Worm (Caenorhabditis elegans) whole organism, young adult: ENCODE data around the gene spe-45.

Experiments used
- B0261.1 ChIP-seq: sonication (generic microtip); optimal IDR thresholded peaks from 2 replicates; lab custom pipeline; 2016; ENCODE audit warnings: mild to moderate bottlenecking, missing genetic modification characterization, moderate library complexity, missing compliant biosample characterization
- B0336.3 ChIP-seq: fragments of 200-800 bp; sonication (Bioruptor generic); IDR thresholded peaks from 2 replicates; pipeline ENCODE4 v1.3.6; 2022; ENCODE audit warnings: missing genetic modification characterization, missing compliant biosample characterization
- D2030.7 ChIP-seq: fragments of 200-800 bp; sonication (Bioruptor generic); IDR thresholded peaks from 2 replicates; pipeline ENCODE4 v1.3.6; 2022; ENCODE audit warnings: missing genetic modification reagents, missing genetic modification characterization, missing compliant biosample characterization
- F10E7.11 ChIP-seq: sonication (generic microtip); optimal IDR thresholded peaks from 2 replicates; lab custom pipeline; 2017; ENCODE audit warnings: mild to moderate bottlenecking, missing genetic modification characterization, moderate library complexity, missing compliant biosample characterization
- F22D6.2 ChIP-seq: sonication (generic microtip); optimal IDR thresholded peaks from 2 replicates; lab custom pipeline; 2016; ENCODE audit warnings: mild to moderate bottlenecking, missing genetic modification characterization, missing compliant biosample characterization
- F49E8.2 ChIP-seq: sonication (generic microtip); optimal IDR thresholded peaks from 3 replicates; lab custom pipeline; 2017; ENCODE audit warnings: missing genetic modification characterization, mild to moderate bottlenecking, missing compliant biosample characterization, antibody characterized with exemption, moderate library complexity; ENCODE audit not compliant: insufficient read depth
- F57C9.4 ChIP-seq: sonication (generic microtip); optimal IDR thresholded peaks from 2 replicates; lab custom pipeline; 2017; ENCODE audit warnings: mild to moderate bottlenecking, missing genetic modification characterization, missing compliant biosample characterization
- Y53G8AR.9 ChIP-seq: fragments of 200-800 bp; sonication (Bioruptor generic); conservative IDR thresholded peaks from 2 replicates; pipeline ENCODE4 v1.3.6; 2022; ENCODE audit warnings: missing genetic modification reagents, missing genetic modification characterization, missing compliant biosample characterization
- Y67H2A.10 ChIP-seq: fragments of 200-800 bp; sonication (Bioruptor generic); conservative IDR thresholded peaks from 2 replicates; pipeline ENCODE4 v1.3.6; 2022; ENCODE audit warnings: missing genetic modification reagents, missing genetic modification characterization, missing compliant biosample characterization
- akir-1 ChIP-seq: fragments of 200-800 bp; sonication (Bioruptor generic); optimal IDR thresholded peaks from 2 replicates; lab custom pipeline; 2018; ENCODE audit warnings: mild to moderate bottlenecking, missing genetic modification characterization, moderate library complexity, missing compliant biosample characterization
- ama-1 ChIP-seq, 3 experiments: fragments of 150-350 bp in 1 of 3; sonication (generic microtip) in 2 of 3; optimal IDR thresholded peaks; 2 replicates each; lab custom pipeline; 2014 to 2018; ENCODE audit warnings: missing biosample characterization in 2 of 3, missing genetic modification characterization in 2 of 3, missing genetic modification reagents in 2 of 3
- aptf-2 ChIP-seq: fragments of 200-800 bp; sonication (Bioruptor generic); conservative IDR thresholded peaks from 2 replicates; pipeline ENCODE4 v1.3.6; 2022; ENCODE audit warnings: missing genetic modification reagents, missing genetic modification characterization, missing compliant biosample characterization
- aptf-3 ChIP-seq: fragments of 200-800 bp; sonication (Bioruptor generic); IDR thresholded peaks from 2 replicates; pipeline ENCODE4 v1.3.6; 2022; ENCODE audit warnings: missing genetic modification characterization, missing compliant biosample characterization
- athp-1 ChIP-seq: sonication (generic microtip); optimal IDR thresholded peaks from 2 replicates; lab custom pipeline; 2017; ENCODE audit warnings: mild to moderate bottlenecking, missing genetic modification characterization, missing compliant biosample characterization
- attf-6 ChIP-seq: fragments of 200-800 bp; sonication (Bioruptor generic); IDR thresholded peaks from 2 replicates; pipeline ENCODE4 v1.3.6; 2022; ENCODE audit warnings: missing genetic modification reagents, missing genetic modification characterization, missing compliant biosample characterization
- bed-1 ChIP-seq: fragments of 200-800 bp; sonication (Bioruptor generic); IDR thresholded peaks from 2 replicates; pipeline ENCODE4 v1.3.6; 2022; ENCODE audit warnings: missing genetic modification reagents, missing genetic modification characterization, missing compliant biosample characterization
- egrh-3 ChIP-seq: fragments of 200-800 bp; sonication (Bioruptor generic); IDR thresholded peaks from 2 replicates; pipeline ENCODE4 v1.3.6; 2022; ENCODE audit warnings: missing genetic modification reagents, missing genetic modification characterization, missing compliant biosample characterization
- ekl-4 ChIP-seq: fragments of 200-800 bp; sonication (Bioruptor generic); IDR thresholded peaks from 2 replicates; pipeline ENCODE4 v1.3.6; 2022; ENCODE audit warnings: missing genetic modification reagents, missing genetic modification characterization, missing compliant biosample characterization
- hlh-12 ChIP-seq: sonication (generic microtip); optimal IDR thresholded peaks from 2 replicates; lab custom pipeline; 2016; ENCODE audit warnings: missing genetic modification characterization, missing compliant biosample characterization
- hlh-26 ChIP-seq: fragments of 200-800 bp; sonication (Bioruptor generic); conservative IDR thresholded peaks from 2 replicates; pipeline ENCODE4 v1.3.6; 2022; ENCODE audit warnings: missing genetic modification reagents, missing genetic modification characterization, missing compliant biosample characterization
- hmg-20 ChIP-seq: fragments of 200-800 bp; sonication (Bioruptor generic); IDR thresholded peaks from 2 replicates; pipeline ENCODE4 v1.3.6; 2022; ENCODE audit warnings: missing genetic modification reagents, missing genetic modification characterization, missing compliant biosample characterization
- lin-35 ChIP-seq, 3 experiments: fragments of 150-350 bp in 2 of 3; sonication (generic microtip) in 1 of 3; optimal IDR thresholded peaks; 2 replicates each; lab custom pipeline; 2014 to 2018; ENCODE audit warnings: missing biosample characterization in 3 of 3, missing genetic modification characterization in 3 of 3, missing genetic modification reagents in 3 of 3
- nfya-1 ChIP-seq: sonication (generic microtip); optimal IDR thresholded peaks from 2 replicates; lab custom pipeline; 2017; ENCODE audit warnings: antibody characterized with exemption, missing compliant biosample characterization, missing genetic modification characterization, borderline replicate concordance; ENCODE audit not compliant: insufficient read depth
- nfyb-1 ChIP-seq: fragments of 200-800 bp; sonication (Bioruptor generic); IDR thresholded peaks from 2 replicates; pipeline ENCODE4 v1.3.6; 2022; ENCODE audit warnings: missing genetic modification reagents, missing genetic modification characterization, missing compliant biosample characterization
- nhr-80 ChIP-seq: sonication (generic microtip); optimal IDR thresholded peaks from 2 replicates; lab custom pipeline; 2016; ENCODE audit warnings: missing genetic modification characterization, missing compliant biosample characterization
- pha-4 ChIP-seq: fragments of 150-350 bp; sonication (generic microtip); optimal IDR thresholded peaks from 2 replicates; lab custom pipeline; 2014; ENCODE audit warnings: missing biosample characterization, missing genetic modification reagents, missing genetic modification characterization
- rcor-1 ChIP-seq: fragments of 200-800 bp; sonication (Bioruptor generic); IDR thresholded peaks from 2 replicates; pipeline ENCODE4 v1.3.6; 2022; ENCODE audit warnings: missing genetic modification reagents, missing genetic modification characterization, missing compliant biosample characterization
- rec-8 ChIP-seq, 2 experiments: sonication (generic microtip); optimal IDR thresholded peaks; 2 replicates each; lab custom pipeline; 2016; ENCODE audit warnings: mild to moderate bottlenecking in 2 of 2, missing genetic modification characterization in 2 of 2, missing genetic modification reagents in 2 of 2, missing genotype in 2 of 2, missing biosample characterization in 1 of 2, missing compliant biosample characterization in 1 of 2, moderate library complexity in 1 of 2
- repo-1 ChIP-seq: sonication (generic microtip); optimal IDR thresholded peaks from 2 replicates; lab custom pipeline; 2017; ENCODE audit warnings: mild to moderate bottlenecking, missing genetic modification characterization, missing compliant biosample characterization
- sea-2 ChIP-seq: fragments of 200-800 bp; sonication (Bioruptor generic); IDR thresholded peaks from 2 replicates; pipeline ENCODE4 v1.3.6; 2022; ENCODE audit warnings: missing genetic modification characterization, missing compliant biosample characterization
- snpc-4 ChIP-seq, 5 experiments: fragments of 150-350 bp in 1 of 5; sonication (generic microtip) in 4 of 5; optimal IDR thresholded peaks; 2 replicates each; lab custom pipeline; 2014 to 2018; ENCODE audit warnings: missing genetic modification characterization in 5 of 5, missing biosample characterization in 3 of 5, antibody characterized with exemption in 2 of 5, mild to moderate bottlenecking in 2 of 5, missing compliant biosample characterization in 2 of 5, missing genotype in 2 of 5, moderate library complexity in 2 of 5, missing genetic modification reagents in 1 of 5
- zfh-2 ChIP-seq: fragments of 200-800 bp; sonication (Bioruptor generic); conservative IDR thresholded peaks from 2 replicates; pipeline ENCODE4 v1.3.6; 2022; ENCODE audit warnings: missing genetic modification reagents, missing genetic modification characterization, missing compliant biosample characterization
- ztf-26 ChIP-seq: sonication (generic microtip); optimal IDR thresholded peaks from 2 replicates; lab custom pipeline; 2017; ENCODE audit warnings: missing genetic modification characterization, missing compliant biosample characterization

Gene spe-45

DNA sequence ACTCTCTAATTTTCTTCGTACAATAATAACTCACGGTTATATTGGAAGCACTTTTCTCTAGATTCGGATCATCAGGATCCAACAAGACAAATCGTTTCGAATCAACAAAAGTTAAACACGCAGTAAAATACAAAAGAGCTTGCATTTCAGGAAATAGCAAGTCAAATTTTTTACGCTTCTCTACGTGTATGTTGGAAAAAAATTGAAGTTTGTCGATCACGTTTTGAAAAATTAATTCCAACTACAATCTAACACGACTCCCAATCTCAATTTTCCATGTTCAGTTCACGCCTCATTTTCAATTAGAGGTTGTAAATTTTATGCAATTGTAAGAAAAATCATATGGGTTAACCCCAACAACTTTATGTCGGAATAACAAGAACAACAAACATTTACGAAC lies at the start of gene spe-45 (continued):
- TF ChIP-seq rcor-1 (GFP tag; lab: Robert Waterston, UW) (peak; percentile 32; the same call in 1 of the 2 replicates), athp-1 (tag; lab: Kevin White, UChicago) (peak; percentile 64), F49E8.2 (tag; lab: Kevin White, UChicago) (peak; percentile 71)

DNA sequence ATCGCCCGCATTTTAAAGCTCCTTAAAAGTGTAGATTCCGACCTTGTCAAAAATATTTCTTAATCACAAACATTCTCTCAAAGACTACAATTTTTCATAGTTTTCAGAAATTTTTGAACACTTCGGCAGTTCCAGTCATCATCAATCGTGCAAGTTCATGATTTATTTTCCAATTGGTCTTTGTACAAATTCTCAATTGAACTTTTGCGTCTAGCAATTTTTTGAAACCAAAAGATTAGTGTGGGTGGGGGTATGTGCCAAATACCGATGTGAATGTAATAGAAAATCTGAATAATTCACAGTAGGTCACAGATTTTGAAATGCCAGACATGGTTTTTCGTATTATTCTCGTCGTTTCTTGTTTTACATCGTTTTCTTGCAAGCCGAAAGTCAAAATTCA lies 48.5 kb upstream of the spe-45 start, which contains the start of gene clec-185:
Gene clec-185, plus strand, starts transcription at position 301 of the 400 bp plus-strand sequence.
- TF ChIP-seq bed-1 (GFP tag; lab: Robert Waterston, UW), result no peak
- no peak for TF ChIP-seq B0336.3 (GFP tag; lab: Robert Waterston, UW)
- TF ChIP-seq F57C9.4 (tag; lab: Kevin White, UChicago), result no peak
- TF ChIP-seq ekl-4 (GFP tag; lab: Robert Waterston, UW), result no peak
- TF ChIP-seq hlh-26 (GFP tag; lab: Robert Waterston, UW), result no peak
- TF ChIP-seq ama-1 (optimal IDR thresholded peaks at IDR 0.05; lab: Kevin White, UChicago), result no peak
- no peak for TF ChIP-seq ama-1 (GFP tag; optimal IDR thresholded peaks at IDR 0.05; lab: Kevin White, UChicago)
- no peak for TF ChIP-seq hlh-12
- no peak for TF ChIP-seq sea-2 (GFP tag; lab: Robert Waterston, UW)
- TF ChIP-seq nfyb-1 (GFP tag; lab: Robert Waterston, UW), result no peak
- TF ChIP-seq repo-1 (tag; lab: Kevin White, UChicago), result no peak
- no peak for TF ChIP-seq rec-8 (tag; optimal IDR thresholded peaks at IDR 0.05; lab: Kevin White, UChicago)
- no peak for TF ChIP-seq F10E7.11 (tag; lab: Kevin White, UChicago)
- no peak for TF ChIP-seq B0261.1 (tag; lab: Kevin White, UChicago)

DNA sequence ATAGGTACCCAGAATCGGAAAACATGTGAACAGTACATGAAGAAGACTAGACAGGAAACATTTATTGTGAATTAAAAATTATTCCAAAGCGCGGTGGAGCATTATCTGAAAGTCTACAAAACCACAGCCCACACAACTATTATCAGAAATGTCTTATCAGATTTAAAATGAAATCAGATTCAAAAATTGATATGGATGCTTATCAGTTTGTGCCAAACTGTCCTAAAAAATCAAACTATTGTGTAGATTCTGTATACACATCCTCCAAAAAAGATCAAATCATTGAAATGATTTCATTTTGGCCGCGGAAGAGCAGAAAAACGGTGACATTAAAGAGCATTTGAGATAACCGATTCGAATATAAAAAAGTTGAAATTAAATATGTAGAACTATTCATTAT lies 45.5 kb upstream of the spe-45 start, which contains the start of gene irg-4:
Gene irg-4, plus strand, starts transcription at position 392 of the 400 bp plus-strand sequence.
- TF ChIP-seq nhr-80 (tag; lab: Kevin White, UChicago), result peak; percentile 74
- TF ChIP-seq zfh-2 (GFP tag; lab: Robert Waterston, UW), result no peak

DNA sequence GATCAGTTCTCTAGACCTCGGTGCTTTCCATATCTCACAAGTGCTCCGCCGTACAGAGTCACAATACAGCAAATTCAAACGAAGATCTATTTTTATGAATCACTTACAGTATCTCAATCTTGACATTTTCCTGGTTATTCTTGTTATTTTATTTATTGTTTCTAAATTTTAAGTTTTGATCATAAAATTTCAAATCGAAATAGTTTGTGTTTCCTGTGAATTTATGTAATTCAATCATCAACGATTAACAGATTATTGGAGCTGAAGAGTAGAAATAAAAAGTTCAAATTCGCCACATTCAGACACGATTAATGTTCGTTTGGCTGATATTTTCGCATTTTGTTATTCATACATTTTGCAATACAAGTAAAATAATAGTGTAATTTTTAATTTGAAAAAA lies 42.4 kb upstream of the spe-45 start, which contains the start of gene clec-184:
Gene clec-184, plus strand, starts transcription at position 301 of the 400 bp plus-strand sequence.
- TF ChIP-seq aptf-3 (GFP tag; lab: Robert Waterston, UW), result no peak

DNA sequence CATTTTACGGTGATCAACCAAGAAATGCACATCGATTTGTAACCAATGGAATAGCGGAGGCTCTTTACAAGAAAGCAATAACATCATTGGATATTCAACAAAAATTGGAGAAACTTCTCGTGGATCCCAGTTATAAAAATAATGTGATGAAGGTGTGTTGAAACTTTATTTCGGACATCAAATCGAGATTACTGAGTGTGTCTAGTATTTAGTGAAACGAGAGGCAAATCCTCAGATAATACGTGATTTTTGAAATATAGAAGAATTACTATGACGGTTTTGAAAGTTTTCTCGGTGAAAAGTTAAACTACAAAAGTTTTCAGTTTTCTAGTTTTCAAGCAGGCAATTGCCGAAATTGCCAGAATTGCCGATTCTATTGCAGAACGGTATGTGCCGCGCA lies 41.9 kb upstream of the spe-45 start:
- TF ChIP-seq ekl-4 (GFP tag; lab: Robert Waterston, UW) (no peak), ztf-26 (tag; lab: Kevin White, UChicago) (no peak), snpc-4 (GFP tag; optimal IDR thresholded peaks at IDR 0.05; lab: Kevin White, UChicago) (no peak), snpc-4 (tag; optimal IDR thresholded peaks at IDR 0.05; lab: Kevin White, UChicago) (no peak), B0336.3 (GFP tag; lab: Robert Waterston, UW) (no peak), akir-1 (no peak), attf-6 (GFP tag; lab: Robert Waterston, UW) (no peak), lin-35 (GFP tag; optimal IDR thresholded peaks at IDR 0.05; lab: Kevin White, UChicago) (no peak), Y67H2A.10 (GFP tag; lab: Robert Waterston, UW) (no peak)

DNA sequence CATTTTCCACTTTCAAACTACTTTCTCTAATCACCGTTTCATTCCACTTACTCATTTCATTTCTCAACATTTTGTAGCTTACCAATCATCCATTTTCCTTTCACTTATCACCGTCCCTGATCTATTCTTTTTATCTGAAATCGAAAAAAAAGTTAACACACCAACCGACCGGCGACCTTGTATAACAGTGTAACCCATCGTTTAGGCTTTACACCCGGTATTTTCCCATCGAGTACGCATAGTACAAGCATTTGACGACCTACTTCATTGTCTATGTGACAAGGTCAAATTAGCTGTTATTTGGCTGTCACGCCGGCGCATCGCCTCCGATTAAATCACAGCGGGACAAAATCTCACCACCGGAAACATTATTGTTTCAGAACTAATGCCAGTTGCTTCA lies 39.6 kb upstream of the spe-45 start:
- TF ChIP-seq aptf-2 (GFP tag; lab: Robert Waterston, UW), result no peak
- TF ChIP-seq sea-2 (GFP tag; lab: Robert Waterston, UW), result no peak
- TF ChIP-seq hlh-12, result no peak
- TF ChIP-seq egrh-3 (GFP tag; lab: Robert Waterston, UW), result no peak
- TF ChIP-seq athp-1 (tag; lab: Kevin White, UChicago), result no peak
- TF ChIP-seq hmg-20, result no peak
- TF ChIP-seq pha-4 (tag; lab: Kevin White, UChicago), result no peak
- no peak for TF ChIP-seq D2030.7 (GFP tag; lab: Robert Waterston, UW)
- TF ChIP-seq F22D6.2, result no peak
- TF ChIP-seq Y53G8AR.9, result no peak
- TF ChIP-seq nfya-1, result no peak
- no peak for TF ChIP-seq akir-1
- TF ChIP-seq, all 124 proteins: peak for 0
